Fruit fly (Drosophila melanogaster): ENCODE results near the gene Ack.

Ack gene

dm6 chr3L:4070996-4071379 lies 37.0 kb upstream of the Ack start (continued):
- TF ChIP-seq dysf (GFP tag; IDR thresholded peaks at IDR 0.05) (peak; percentile 78), stwl (tag; optimal IDR thresholded peaks at IDR 0.05) (no peak), Hand (GFP tag; optimal IDR thresholded peaks at IDR 0.05) (no peak), oc (tag; optimal IDR thresholded peaks at IDR 0.05) (peak; percentile 54), H15 (GFP tag; IDR thresholded peaks at IDR 0.05) (peak; percentile 64; the same call in 2 of the 3 replicates), CG12104 (GFP tag; optimal IDR thresholded peaks at IDR 0.05) (no peak), CG6813 (GFP tag; optimal IDR thresholded peaks at IDR 0.05) (peak; percentile 61), CG16813 (GFP tag; IDR thresholded peaks at IDR 0.05; ENCODE audit: partially characterized antibody) (no peak), CG13296 (GFP tag; optimal IDR thresholded peaks at IDR 0.05) (no peak), Dbx (GFP tag; IDR thresholded peaks at IDR 0.05) (peak; percentile 59), CG2199 (GFP tag; IDR thresholded peaks at IDR 0.05) (peak; percentile 76; the same call in 1 of the 3 replicates), CG18476 (GFP tag; optimal IDR thresholded peaks at IDR 0.05) (no peak), tx (GFP tag; optimal IDR thresholded peaks at IDR 0.05) (no peak), Dp (GFP tag; optimal IDR thresholded peaks at IDR 0.05) (no peak), bbx (GFP tag; IDR thresholded peaks at IDR 0.05; ENCODE audit: partially characterized antibody) (no peak), CG2889 (GFP tag; IDR thresholded peaks at IDR 0.05) (peak; percentile 31; the same call in 1 of the 3 replicates), Sry-δ (GFP tag; optimal IDR thresholded peaks at IDR 0.05) (no peak), MBD-R2 (GFP tag; IDR thresholded peaks at IDR 0.05) (peak; percentile 34), peb (GFP tag; IDR thresholded peaks at IDR 0.05) (peak; percentile 38; the same call in 1 of the 2 replicates), CG15601 (tag; optimal IDR thresholded peaks at IDR 0.05) (no peak), CG18599 (GFP tag; optimal IDR thresholded peaks at IDR 0.05) (peak; percentile 66), CG13287 (GFP tag; IDR thresholded peaks at IDR 0.05; ENCODE audit: partially characterized antibody) (no peak), gsb (GFP tag; IDR thresholded peaks at IDR 0.05) (no peak), HHEX (GFP tag; optimal IDR thresholded peaks at IDR 0.05) (peak; percentile 36), D (optimal IDR thresholded peaks at IDR 0.05) (no peak), D (GFP tag; optimal IDR thresholded peaks at IDR 0.05) (no peak), p53 (GFP tag; optimal IDR thresholded peaks at IDR 0.05) (no peak), Sox102F (GFP tag; optimal IDR thresholded peaks at IDR 0.05) (peak; percentile 70), stc (GFP tag; IDR thresholded peaks at IDR 0.05) (peak; percentile 76), CG1024 (GFP tag; IDR thresholded peaks at IDR 0.05) (peak; percentile 56; the same call in 1 of the 2 replicates), gce (GFP tag; IDR thresholded peaks at IDR 0.05) (peak; percentile 53; the same call in 1 of the 3 replicates), CG14860 (GFP tag; IDR thresholded peaks at IDR 0.05; ENCODE audit: partially characterized antibody) (no peak), zf30C (GFP tag; optimal IDR thresholded peaks at IDR 0.05) (no peak), CG32767 (GFP tag; IDR thresholded peaks at IDR 0.05) (peak; percentile 40), CG12299 (tag; optimal IDR thresholded peaks at IDR 0.05) (peak; percentile 32), Ada2b (GFP tag; IDR thresholded peaks at IDR 0.05) (peak; percentile 83), CG8924 (tag; optimal IDR thresholded peaks at IDR 0.05) (no peak), lab (GFP tag; optimal IDR thresholded peaks at IDR 0.05) (peak; percentile 55), ham (GFP tag; IDR thresholded peaks at IDR 0.05) (peak; percentile 46; the same call in 1 of the 2 replicates), Med (GFP tag) (peak; percentile 90), CG4404 (GFP tag; IDR thresholded peaks at IDR 0.05) (peak; percentile 6; the same call in 1 of the 2 replicates), Taf1 (GFP tag; IDR thresholded peaks at IDR 0.05) (peak; percentile 54; the same call in 1 of the 2 replicates), CG15696 (tag; optimal IDR thresholded peaks at IDR 0.05) (no peak), CG8944 (GFP tag; optimal IDR thresholded peaks at IDR 0.05) (peak; percentile 33), Fer3 (tag; optimal IDR thresholded peaks at IDR 0.05) (peak; percentile 81), gt (GFP tag; IDR thresholded peaks at IDR 0.05) (no peak), Hr3 (GFP tag; optimal IDR thresholded peaks at IDR 0.05) (no peak), bab2 (GFP tag; optimal IDR thresholded peaks at IDR 0.05) (peak; percentile 57), CG11723 (GFP tag; optimal IDR thresholded peaks at IDR 0.05) (no peak), CG10321 (GFP tag; IDR thresholded peaks at IDR 0.05) (0 out of 2 replicates have a peak, but pooled peaks have one; percentile 18), Oaz (GFP tag; IDR thresholded peaks at IDR 0.05) (no peak)

All from whole organism, embryonic.